Fruit fly (Drosophila melanogaster): Measurements from ENCODE around the gene ATP6AP2.
A peak's percentile ranks its signal among the peaks of the same experiment; 100 is the strongest.

The ATP6AP2 gene

DNA sequence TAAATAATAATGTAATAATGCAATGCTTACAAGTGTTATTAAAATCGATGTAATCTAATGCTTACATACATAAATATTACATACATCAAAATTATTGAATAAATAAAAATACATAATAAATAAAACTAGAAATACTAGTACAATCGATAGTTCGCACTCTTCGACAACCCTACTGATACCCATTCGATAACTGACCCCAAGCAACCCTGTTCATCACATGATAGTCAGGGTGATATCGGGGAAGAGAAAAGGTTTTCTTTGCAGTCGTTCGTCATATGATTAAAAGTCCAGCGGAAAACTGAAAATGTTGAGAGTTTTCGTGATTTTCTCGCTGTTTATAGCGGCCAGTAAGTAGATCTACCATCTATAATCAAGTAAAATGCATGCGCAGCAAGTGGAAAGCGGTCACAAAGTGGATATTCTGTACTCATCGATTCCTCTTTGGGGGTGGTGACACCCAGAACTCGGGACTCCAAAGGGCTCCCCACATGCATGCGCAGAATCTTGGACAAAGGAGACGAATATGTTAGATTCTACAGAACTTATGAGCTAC lies at the start of gene ATP6AP2 (continued):
- TF ChIP-seq mirr (GFP tag; optimal IDR thresholded peaks at IDR 0.05): peak; percentile 25
- peak; percentile 35; the same call in 1 of the 2 replicates for TF ChIP-seq CG10366 (GFP tag; IDR thresholded peaks at IDR 0.05)
- TF ChIP-seq luna (GFP tag; optimal IDR thresholded peaks at IDR 0.05): no peak
- TF ChIP-seq Ets65A (GFP tag): peak; percentile 84
- TF ChIP-seq salm (tag; optimal IDR thresholded peaks at IDR 0.05): peak; percentile 50
- TF ChIP-seq CG3995 (GFP tag; optimal IDR thresholded peaks at IDR 0.05): peak; percentile 49
- peak; percentile 85 for TF ChIP-seq sob (GFP tag; IDR thresholded peaks at IDR 0.05)
- TF ChIP-seq vvl (GFP tag; IDR thresholded peaks at IDR 0.05): peak; percentile 77
- TF ChIP-seq gsb-n (tag; optimal IDR thresholded peaks at IDR 0.05): no peak
- TF ChIP-seq CG32532 (GFP tag; IDR thresholded peaks at IDR 0.05): peak; percentile 66
- peak; percentile 66 for TF ChIP-seq sens (GFP tag)
- TF ChIP-seq CG15479 (GFP tag; optimal IDR thresholded peaks at IDR 0.05): no peak
- TF ChIP-seq amos (GFP tag; IDR thresholded peaks at IDR 0.05; ENCODE audit: partially characterized antibody): peak; percentile 84
- no peak for TF ChIP-seq CG6683 (GFP tag; optimal IDR thresholded peaks at IDR 0.05)
- TF ChIP-seq gsb (GFP tag; IDR thresholded peaks at IDR 0.05): no peak
- peak; percentile 54 for TF ChIP-seq CG2202 (tag; optimal IDR thresholded peaks at IDR 0.05)
- no peak for TF ChIP-seq CG8765 (GFP tag; IDR thresholded peaks at IDR 0.05)
- TF ChIP-seq Bdp1 (GFP tag; optimal IDR thresholded peaks at IDR 0.05): no peak
- TF ChIP-seq CG17385 (GFP tag; optimal IDR thresholded peaks at IDR 0.05): peak; percentile 38
- peak; percentile 76 for TF ChIP-seq CG7987 (GFP tag; optimal IDR thresholded peaks at IDR 0.05)
- TF ChIP-seq CG10565 (GFP tag; optimal IDR thresholded peaks at IDR 0.05): no peak
- peak; percentile 21; the same call in 1 of the 2 replicates for TF ChIP-seq lmd (GFP tag; IDR thresholded peaks at IDR 0.05)
- peak; percentile 25 for TF ChIP-seq HLH54F (GFP tag; optimal IDR thresholded peaks at IDR 0.05)
- TF ChIP-seq CG2116 (GFP tag; optimal IDR thresholded peaks at IDR 0.05): peak; percentile 99
- TF ChIP-seq CG2712 (tag; optimal IDR thresholded peaks at IDR 0.05): peak; percentile 79
- peak; percentile 68 for TF ChIP-seq CG4617 (GFP tag; optimal IDR thresholded peaks at IDR 0.05; ENCODE audit: borderline replicate concordance)
- TF ChIP-seq CG1602 (GFP tag; optimal IDR thresholded peaks at IDR 0.05): peak; percentile 32
- peak; percentile 84 for TF ChIP-seq CG9932 (GFP tag; IDR thresholded peaks at IDR 0.05)
- TF ChIP-seq Doc3 (GFP tag; IDR thresholded peaks at IDR 0.05; ENCODE audit: partially characterized antibody): peak; percentile 68
- peak; percentile 44 for TF ChIP-seq Chrac-16 (GFP tag; optimal IDR thresholded peaks at IDR 0.05)
- peak; percentile 27 for TF ChIP-seq CG4820 (GFP tag; optimal IDR thresholded peaks at IDR 0.05)
- TF ChIP-seq CG11247 (GFP tag; IDR thresholded peaks at IDR 0.05): peak; percentile 67
- TF ChIP-seq CG2875 (GFP tag; optimal IDR thresholded peaks at IDR 0.05): peak; percentile 19
- TF ChIP-seq Oli (tag; optimal IDR thresholded peaks at IDR 0.05): no peak
- TF ChIP-seq disco-r (GFP tag; optimal IDR thresholded peaks at IDR 0.05): no peak
- peak; percentile 63 for TF ChIP-seq nerfin-2 (GFP tag; IDR thresholded peaks at IDR 0.05; ENCODE audit: partially characterized antibody)
- TF ChIP-seq CG16813 (GFP tag; IDR thresholded peaks at IDR 0.05; ENCODE audit: partially characterized antibody): peak; percentile 85
- no peak for TF ChIP-seq gce (GFP tag; IDR thresholded peaks at IDR 0.05)
- 0 out of 3 replicates have a peak, but pooled peaks have one; percentile 48 for TF ChIP-seq mld (GFP tag; IDR thresholded peaks at IDR 0.05; ENCODE audit: partially characterized antibody)
- no peak for TF ChIP-seq odd (GFP tag; optimal IDR thresholded peaks at IDR 0.05)
- TF ChIP-seq Hand (GFP tag; optimal IDR thresholded peaks at IDR 0.05): no peak
- peak; percentile 5 for TF ChIP-seq ftz-f1 (GFP tag; optimal IDR thresholded peaks at IDR 0.05)
- no peak for TF ChIP-seq CG43689 (GFP tag; IDR thresholded peaks at IDR 0.05)
- TF ChIP-seq Dip3 (GFP tag; optimal IDR thresholded peaks at IDR 0.05): no peak
- peak; percentile 60 for TF ChIP-seq CG3281 (GFP tag; optimal IDR thresholded peaks at IDR 0.05)
- TF ChIP-seq CG10431 (GFP tag; optimal IDR thresholded peaks at IDR 0.05): no peak
- peak; percentile 96 for TF ChIP-seq Dref (GFP tag; IDR thresholded peaks at IDR 0.05)
- TF ChIP-seq CG17328 (GFP tag; IDR thresholded peaks at IDR 0.05): peak; percentile 61; the same call in 1 of the 2 replicates
- TF ChIP-seq CG8290 (GFP tag; optimal IDR thresholded peaks at IDR 0.05): peak; percentile 71
- peak in 1 of 2 experiments; percentile 45 for TF ChIP-seq CG8290 (tag; optimal IDR thresholded peaks at IDR 0.05)
- peak; percentile 72 for TF ChIP-seq CG13424 (tag; optimal IDR thresholded peaks at IDR 0.05)
